Worm (Caenorhabditis elegans) whole organism, mixed stage, embryonic: ENCODE results near the gene K12H6.8.

Experiments used
- ceh-83 ChIP-seq: fragments of 200-800 bp; sonication (Bioruptor generic); optimal IDR thresholded peaks from 2 replicates; lab custom pipeline; 2018; ENCODE audit warnings: mild to moderate bottlenecking, missing genetic modification characterization, missing compliant biosample characterization
- drap-1 ChIP-seq: fragments of 200-800 bp; sonication (Bioruptor generic); optimal IDR thresholded peaks from 3 replicates; lab custom pipeline; 2018; ENCODE audit warnings: mild to moderate bottlenecking, missing genetic modification characterization, missing compliant biosample characterization
- elt-1 ChIP-seq: sonication (generic microtip); optimal IDR thresholded peaks from 2 replicates; lab custom pipeline; 2017; ENCODE audit warnings: missing genetic modification characterization, mild to moderate bottlenecking, missing compliant biosample characterization, antibody characterized with exemption, moderate library complexity, borderline replicate concordance; ENCODE audit not compliant: insufficient read depth
- lin-13 ChIP-seq: fragments of 150-350 bp; optimal IDR thresholded peaks from 2 replicates; lab custom pipeline; 2014; ENCODE audit warnings: missing biosample characterization, missing genetic modification characterization
- lsy-2 ChIP-seq: fragments of 150-350 bp; optimal IDR thresholded peaks from 2 replicates; lab custom pipeline; 2014; ENCODE audit warnings: missing biosample characterization, missing genetic modification characterization
- mep-1 ChIP-seq: fragments of 150-350 bp; optimal IDR thresholded peaks from 2 replicates; lab custom pipeline; 2017; ENCODE audit warnings: missing biosample characterization, missing genetic modification reagents, missing genetic modification characterization, inconsistent platforms
- pha-4 ChIP-seq: fragments of 150-350 bp; optimal IDR thresholded peaks from 2 replicates; lab custom pipeline; 2018; ENCODE audit warnings: missing biosample characterization, missing genetic modification reagents, missing genetic modification characterization
- snpc-4 ChIP-seq: fragments of 150-350 bp; optimal IDR thresholded peaks from 2 replicates; lab custom pipeline; 2014; ENCODE audit warnings: missing biosample characterization, missing genetic modification characterization
- sptf-1 ChIP-seq: sonication (generic microtip); optimal IDR thresholded peaks from 2 replicates; lab custom pipeline; 2017; ENCODE audit warnings: mild to moderate bottlenecking, missing genetic modification characterization, moderate library complexity, missing compliant biosample characterization

DNA sequence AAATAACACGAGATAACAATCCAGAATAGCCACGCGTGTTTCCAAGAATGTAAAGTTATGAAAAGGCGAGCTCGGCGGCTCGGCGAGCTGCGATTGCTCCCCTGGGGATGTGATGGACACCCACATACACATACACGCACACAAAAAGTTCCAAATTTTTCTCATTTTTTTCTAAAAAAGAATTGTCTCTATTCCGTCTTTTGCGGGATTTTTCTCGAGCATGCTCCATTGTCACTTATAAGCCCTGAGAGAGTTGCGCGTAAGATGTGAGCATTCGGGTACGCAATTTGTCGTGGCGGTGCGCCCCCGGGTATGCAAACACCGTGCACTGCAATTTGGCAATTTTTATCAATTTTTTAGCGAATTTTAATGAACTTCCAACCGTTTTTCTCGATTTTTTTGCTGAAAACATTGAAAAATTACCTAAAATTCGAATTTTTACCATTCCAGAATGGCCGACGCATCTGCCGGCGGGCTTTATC lies 40.6 kb upstream of the K12H6.8 start, which contains the start of the genes F08D12.12 and srpa-72:
- TF ChIP-seq sptf-1 (tag; lab: Kevin White, UChicago) = no peak
- no peak for TF ChIP-seq snpc-4
- no peak for TF ChIP-seq ceh-83
- no peak for TF ChIP-seq mep-1 (tag; lab: Kevin White, UChicago)
- TF ChIP-seq drap-1 (GFP tag; lab: Kevin White, UChicago) = no peak
- no peak for TF ChIP-seq elt-1
- TF ChIP-seq lsy-2 (tag; lab: Kevin White, UChicago) = peak; percentile 10
- no peak for TF ChIP-seq lin-13 (tag; lab: Kevin White, UChicago)
- TF ChIP-seq pha-4 (tag; lab: Kevin White, UChicago) = peak; percentile 45
